Worm (Caenorhabditis elegans) whole organism, young adult: Measurements from ENCODE around the gene T07D3.4.

Experiments used
- B0019.2 ChIP-seq: fragments of 200-800 bp; sonication (Bioruptor generic); conservative IDR thresholded peaks from 2 replicates; pipeline ENCODE4 v1.3.6; 2022; ENCODE audit warnings: missing genetic modification reagents, missing genetic modification characterization, missing compliant biosample characterization
- hmg-20 ChIP-seq: fragments of 200-800 bp; sonication (Bioruptor generic); IDR thresholded peaks from 2 replicates; pipeline ENCODE4 v1.3.6; 2022; ENCODE audit warnings: missing genetic modification reagents, missing genetic modification characterization, missing compliant biosample characterization
- unc-62 ChIP-seq: fragments of 150-350 bp; optimal IDR thresholded peaks from 2 replicates; lab custom pipeline; 2014; ENCODE audit warnings: missing biosample characterization, missing genetic modification reagents, missing genetic modification characterization

ce11 chrII:866801-867200 is 21.3 kb upstream of the T07D3.4 start, which contains the start of gene Y46B2A.3:
- no peak for TF ChIP-seq hmg-20 (GFP tag; lab: Robert Waterston, UW)
- no peak for TF ChIP-seq B0019.2 (GFP tag; lab: Robert Waterston, UW)
- no peak for TF ChIP-seq unc-62
